Fruit fly (Drosophila melanogaster) whole organism, embryonic: ENCODE data around the gene rho-5.

Experiments
- Adf1 ChIP-seq: fragments of 200-800 bp; sonication (Bioruptor generic); IDR thresholded peaks from 2 replicates; pipeline ENCODE4 v1.3.6; 2022; ENCODE audit warnings: missing biosample characterization, missing genetic modification characterization
- Atf-2 ChIP-seq: fragments of 200-800 bp; sonication (Bioruptor generic); optimal IDR thresholded peaks from 2 replicates; lab custom pipeline; 2016; ENCODE audit warnings: missing biosample characterization, missing genetic modification characterization
- Atf3 ChIP-seq: fragments of 200-800 bp; sonication (Bioruptor generic); optimal IDR thresholded peaks from 3 replicates; lab custom pipeline; 2016; ENCODE audit warnings: missing biosample characterization, missing genetic modification characterization
- Bdp1 ChIP-seq: fragments of 200-800 bp; sonication (Bioruptor generic); optimal IDR thresholded peaks from 3 replicates; lab custom pipeline; 2016; ENCODE audit warnings: missing biosample characterization, missing genetic modification characterization
- CG12236 ChIP-seq: fragments of 200-800 bp; sonication (Bioruptor generic); optimal IDR thresholded peaks from 2 replicates; lab custom pipeline; 2016; ENCODE audit warnings: missing biosample characterization, missing genetic modification characterization
- CG1233 ChIP-seq: fragments of 200-800 bp; sonication (Bioruptor generic); optimal IDR thresholded peaks from 4 replicates; lab custom pipeline; 2018; ENCODE audit warnings: missing biosample characterization, mild to moderate bottlenecking, missing genetic modification characterization
- CG14014 ChIP-seq: fragments of 200-800 bp; sonication (Bioruptor generic); IDR thresholded peaks from 2 replicates; pipeline ENCODE4 v1.3.6; 2022; ENCODE audit warnings: missing biosample characterization, missing genetic modification characterization
- CG14441 ChIP-seq: fragments of 200-800 bp; sonication (Bioruptor generic); IDR thresholded peaks from 2 replicates; pipeline ENCODE4 v1.3.6; 2022; ENCODE audit warnings: missing biosample characterization, missing genetic modification characterization
- CG1602 ChIP-seq: fragments of 200-800 bp; sonication (Bioruptor generic); optimal IDR thresholded peaks from 3 replicates; lab custom pipeline; 2016; ENCODE audit warnings: missing biosample characterization, missing genetic modification characterization
- CG16779 ChIP-seq: fragments of 200-800 bp; sonication (Bioruptor generic); IDR thresholded peaks from 2 replicates; pipeline ENCODE4 v1.3.6; 2022; ENCODE audit warnings: missing biosample characterization, missing genetic modification characterization
- CG17359 ChIP-seq: fragments of 200-800 bp; sonication (Bioruptor generic); optimal IDR thresholded peaks from 3 replicates; lab custom pipeline; 2018; ENCODE audit warnings: missing biosample characterization, mild to moderate bottlenecking, missing genetic modification characterization, moderate library complexity
- CG17912 ChIP-seq: fragments of 200-800 bp; sonication (Bioruptor generic); optimal IDR thresholded peaks from 2 replicates; lab custom pipeline; 2018; ENCODE audit warnings: missing biosample characterization, mild to moderate bottlenecking, missing genetic modification characterization
- CG18476 ChIP-seq: fragments of 200-800 bp; sonication (Bioruptor generic); optimal IDR thresholded peaks from 2 replicates; lab custom pipeline; 2016; ENCODE audit warnings: missing biosample characterization, mild to moderate bottlenecking, missing genetic modification characterization
- CG2202 ChIP-seq: fragments of 200-800 bp; sonication (Bioruptor generic); optimal IDR thresholded peaks from 2 replicates; lab custom pipeline; 2018; ENCODE audit warnings: missing biosample characterization, mild to moderate bottlenecking, missing genetic modification characterization
- CG31224 ChIP-seq: fragments of 200-800 bp; sonication (Bioruptor generic); IDR thresholded peaks from 2 replicates; pipeline ENCODE4 v1.3.6; 2022; ENCODE audit warnings: missing biosample characterization, missing genetic modification characterization
- CG3163 ChIP-seq: fragments of 200-800 bp; sonication (Bioruptor generic); optimal IDR thresholded peaks from 3 replicates; lab custom pipeline; 2016; ENCODE audit warnings: missing biosample characterization, missing genetic modification characterization
- CG32532 ChIP-seq: fragments of 200-800 bp; sonication (Bioruptor generic); IDR thresholded peaks from 2 replicates; pipeline ENCODE4 v1.3.6; 2022; ENCODE audit warnings: missing biosample characterization, missing genetic modification characterization
- CG4854 ChIP-seq: fragments of 200-800 bp; sonication (Bioruptor generic); optimal IDR thresholded peaks from 2 replicates; lab custom pipeline; 2016; ENCODE audit warnings: missing biosample characterization, missing genetic modification characterization, inconsistent platforms
- CG7987 ChIP-seq: fragments of 200-800 bp; sonication (Bioruptor generic); optimal IDR thresholded peaks from 2 replicates; lab custom pipeline; 2018; ENCODE audit warnings: missing biosample characterization, mild to moderate bottlenecking, missing genetic modification characterization, moderate library complexity
- CrebB ChIP-seq: fragments of 200-800 bp; sonication (Bioruptor generic); optimal IDR thresholded peaks from 3 replicates; lab custom pipeline; 2018; ENCODE audit warnings: missing biosample characterization, mild to moderate bottlenecking, missing genetic modification characterization
- D19B ChIP-seq: fragments of 200-800 bp; sonication (Bioruptor generic); optimal IDR thresholded peaks from 2 replicates; lab custom pipeline; 2017; ENCODE audit warnings: missing biosample characterization, mild to moderate bottlenecking, missing genetic modification characterization
- Elba2 ChIP-seq: fragments of 200-800 bp; sonication (Bioruptor generic); optimal IDR thresholded peaks from 3 replicates; lab custom pipeline; 2016; ENCODE audit warnings: missing biosample characterization, missing genetic modification characterization
- HLH3B ChIP-seq: fragments of 200-800 bp; sonication (Bioruptor generic); IDR thresholded peaks from 2 replicates; pipeline ENCODE4 v1.3.6; 2022; ENCODE audit warnings: missing biosample characterization, missing genetic modification characterization
- HLHmδ ChIP-seq: fragments of 200-800 bp; sonication (Bioruptor generic); optimal IDR thresholded peaks from 2 replicates; lab custom pipeline; 2018; ENCODE audit warnings: missing biosample characterization, mild to moderate bottlenecking, missing genetic modification characterization, moderate library complexity
- Hand ChIP-seq: fragments of 200-800 bp; sonication (Bioruptor generic); optimal IDR thresholded peaks from 2 replicates; lab custom pipeline; 2017; ENCODE audit warnings: mild to moderate bottlenecking, missing biosample characterization, missing genetic modification reagents, missing genetic modification characterization
- Hr51 ChIP-seq, 2 experiments: fragments of 200-800 bp; sonication (Bioruptor generic); optimal IDR thresholded peaks; 2 replicates in 1 of 2; 3 replicates in 1 of 2; lab custom pipeline; 2016 to 2018; ENCODE audit warnings: missing biosample characterization in 2 of 2, missing genetic modification characterization in 2 of 2, mild to moderate bottlenecking in 1 of 2, moderate library complexity in 1 of 2
- Lpt ChIP-seq: fragments of >200 bp; optimal IDR thresholded peaks from 2 replicates; lab custom pipeline; 2018; ENCODE audit warnings: missing biosample characterization, missing genetic modification characterization
- MESR4 ChIP-seq: fragments of 200-800 bp; sonication (Bioruptor generic); optimal IDR thresholded peaks from 2 replicates; lab custom pipeline; 2018; ENCODE audit warnings: missing biosample characterization, mild to moderate bottlenecking, missing genetic modification characterization, moderate library complexity
- Mes4 ChIP-seq: fragments of 200-800 bp; sonication (Bioruptor generic); optimal IDR thresholded peaks from 2 replicates; lab custom pipeline; 2016; ENCODE audit warnings: missing biosample characterization, missing genetic modification characterization
- Oli ChIP-seq: fragments of 200-800 bp; sonication (Bioruptor generic); optimal IDR thresholded peaks from 2 replicates; lab custom pipeline; 2018; ENCODE audit warnings: missing biosample characterization, mild to moderate bottlenecking, missing genetic modification characterization, moderate library complexity
- Poxn ChIP-seq: fragments of 200-800 bp; sonication (Bioruptor generic); IDR thresholded peaks from 2 replicates; pipeline ENCODE4 v1.3.6; 2022; ENCODE audit warnings: missing biosample characterization, missing genetic modification characterization
- Stat92E ChIP-seq, 3 experiments: fragments of >200 bp in 2 of 3; fragments of 200-800 bp in 1 of 3; sonication (Bioruptor generic) in 1 of 3; optimal IDR thresholded peaks; 2 replicates each; lab custom pipeline; 2017 to 2019; ENCODE audit warnings: missing biosample characterization in 3 of 3, missing genetic modification characterization in 3 of 3, mild to moderate bottlenecking in 1 of 3, moderate library complexity in 1 of 3
- Vsx1 ChIP-seq: fragments of 200-800 bp; sonication (Bioruptor generic); optimal IDR thresholded peaks from 2 replicates; lab custom pipeline; 2017; ENCODE audit warnings: missing biosample characterization, mild to moderate bottlenecking, missing genetic modification characterization, missing genetic modification reagents
- ap ChIP-seq: fragments of 200-800 bp; sonication (Bioruptor generic); IDR thresholded peaks from 2 replicates; pipeline ENCODE4 v1.3.6; 2022; ENCODE audit warnings: missing biosample characterization, missing genetic modification characterization
- bcd ChIP-seq: fragments of 200-800 bp; sonication (Bioruptor generic); optimal IDR thresholded peaks from 2 replicates; lab custom pipeline; 2017; ENCODE audit warnings: missing biosample characterization, mild to moderate bottlenecking, missing genetic modification characterization
- btn ChIP-seq: fragments of 200-800 bp; sonication (Bioruptor generic); optimal IDR thresholded peaks from 2 replicates; lab custom pipeline; 2016; ENCODE audit warnings: missing biosample characterization, missing genetic modification characterization
- cg ChIP-seq: fragments of 200-800 bp; sonication (Bioruptor generic); optimal IDR thresholded peaks from 3 replicates; lab custom pipeline; 2019; ENCODE audit warnings: missing biosample characterization, mild to moderate bottlenecking, missing genetic modification characterization, moderate library complexity
- chinmo ChIP-seq: fragments of 200-800 bp; sonication (Bioruptor generic); IDR thresholded peaks from 4 replicates; pipeline ENCODE4 v1.3.6; 2022; ENCODE audit warnings: missing biosample characterization, missing genetic modification characterization; ENCODE audit not compliant: partially characterized antibody
- ci ChIP-seq: fragments of 200-800 bp; sonication (Bioruptor generic); IDR thresholded peaks from 3 replicates; pipeline ENCODE4 v1.3.6; 2022; ENCODE audit warnings: missing biosample characterization, missing genetic modification characterization
- emc ChIP-seq: fragments of 200-800 bp; sonication (Bioruptor generic); optimal IDR thresholded peaks from 2 replicates; lab custom pipeline; 2016; ENCODE audit warnings: missing biosample characterization, missing genetic modification characterization
- fu2 ChIP-seq: fragments of 200-800 bp; sonication (Bioruptor generic); optimal IDR thresholded peaks from 2 replicates; lab custom pipeline; 2016; ENCODE audit warnings: missing biosample characterization, missing genetic modification characterization
- gt ChIP-seq: fragments of 200-800 bp; sonication (Bioruptor generic); IDR thresholded peaks from 2 replicates; pipeline ENCODE4 v1.3.6; 2022; ENCODE audit warnings: missing biosample characterization, missing genetic modification characterization
- kay ChIP-seq: fragments of 200-800 bp; sonication (Bioruptor generic); optimal IDR thresholded peaks from 2 replicates; lab custom pipeline; 2016; ENCODE audit warnings: missing biosample characterization, missing genetic modification characterization
- lilli ChIP-seq: fragments of 200-800 bp; sonication (Bioruptor generic); optimal IDR thresholded peaks from 3 replicates; lab custom pipeline; 2016; ENCODE audit warnings: missing biosample characterization, missing genetic modification characterization
- mld ChIP-seq: fragments of 200-800 bp; sonication (Bioruptor generic); IDR thresholded peaks from 3 replicates; pipeline ENCODE4 v1.3.6; 2022; ENCODE audit warnings: missing biosample characterization, missing genetic modification characterization; ENCODE audit not compliant: partially characterized antibody
- nerfin-1 ChIP-seq: fragments of 200-800 bp; sonication (Bioruptor generic); optimal IDR thresholded peaks from 3 replicates; lab custom pipeline; 2019; ENCODE audit warnings: missing biosample characterization, mild to moderate bottlenecking, missing genetic modification characterization, moderate library complexity
- pnt ChIP-seq: fragments of 200-800 bp; sonication (Bioruptor generic); optimal IDR thresholded peaks from 3 replicates; lab custom pipeline; 2016; ENCODE audit warnings: missing biosample characterization, missing genetic modification characterization
- row ChIP-seq: fragments of 200-800 bp; sonication (Bioruptor generic); IDR thresholded peaks from 3 replicates; pipeline ENCODE4 v1.3.6; 2022; ENCODE audit warnings: missing biosample characterization, missing genetic modification characterization
- trh ChIP-seq: fragments of 200-800 bp; sonication (Bioruptor generic); optimal IDR thresholded peaks from 2 replicates; lab custom pipeline; 2016; ENCODE audit warnings: missing biosample characterization, missing genetic modification characterization
- vfl ChIP-seq: fragments of 200-800 bp; sonication (Bioruptor generic); optimal IDR thresholded peaks from 2 replicates; lab custom pipeline; 2016; ENCODE audit warnings: missing biosample characterization, missing genetic modification characterization
- zfh2 ChIP-seq: fragments of 200-800 bp; sonication (Bioruptor generic); optimal IDR thresholded peaks from 2 replicates; lab custom pipeline; 2016; ENCODE audit warnings: missing biosample characterization, missing genetic modification characterization

Gene rho-5

DNA sequence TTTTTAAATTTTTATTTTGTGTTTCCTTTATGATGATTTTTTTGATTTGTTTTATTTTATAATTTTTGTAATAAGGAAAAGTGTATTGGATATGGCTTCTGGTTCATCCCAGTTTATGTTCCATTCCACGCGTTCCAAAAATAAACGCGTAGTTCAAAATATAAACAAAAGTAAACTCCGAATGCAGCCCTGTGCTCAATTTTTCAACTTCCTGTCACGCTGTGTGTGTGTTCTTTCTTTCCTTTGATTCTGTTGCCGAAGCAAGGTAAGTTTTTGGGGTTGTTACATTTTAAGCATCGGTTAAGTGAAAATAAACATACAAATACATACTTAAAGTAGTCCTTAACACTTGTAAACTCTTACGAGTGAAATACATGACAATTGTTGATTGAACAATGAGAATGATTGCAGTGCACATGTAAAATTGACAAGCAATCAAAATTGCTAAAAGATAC is 34.4 kb upstream of the rho-5 start, which contains the start of the genes Ip259 and RpS27A (continued):
- peak; percentile 34 for TF ChIP-seq vfl
- peak; percentile 61 for TF ChIP-seq Vsx1 (GFP tag; lab: Kevin White, UChicago)
- peak; percentile 74 for TF ChIP-seq emc (GFP tag; lab: Kevin White, UChicago)
- no peak for TF ChIP-seq Elba2 (GFP tag; lab: Kevin White, UChicago)
- TF ChIP-seq HLH3B: peak; percentile 73; the same call in 1 of the 2 replicates
- TF ChIP-seq CG14441 (GFP tag; lab: Robert Waterston, UW): peak; percentile 57; the same call in 1 of the 2 replicates
- TF ChIP-seq Lpt (GFP tag; lab: Kevin White, UChicago): no peak
- peak; percentile 24 for TF ChIP-seq CG1602 (GFP tag; lab: Kevin White, UChicago)
- no peak for TF ChIP-seq chinmo (GFP tag; lab: Robert Waterston, UW)
- peak in 1 of 2 experiments; percentile 38 for TF ChIP-seq Hr51 (GFP tag; optimal IDR thresholded peaks at IDR 0.05; lab: Kevin White, UChicago)
- TF ChIP-seq CG17359: peak; percentile 75
- TF ChIP-seq CG1233: peak; percentile 89
- peak; percentile 92 for TF ChIP-seq ci (GFP tag; lab: Robert Waterston, UW)
- TF ChIP-seq MESR4 (GFP tag; lab: Kevin White, UChicago): peak; percentile 100
- TF ChIP-seq Oli (tag; lab: Kevin White, UChicago): no peak
- TF ChIP-seq fu2 (GFP tag; lab: Kevin White, UChicago): peak; percentile 69
- TF ChIP-seq D19B: peak; percentile 56
- peak; percentile 37 for TF ChIP-seq Adf1
- TF ChIP-seq Mes4 (GFP tag; lab: Kevin White, UChicago): peak; percentile 87
- no peak for TF ChIP-seq kay
- peak; percentile 25 for TF ChIP-seq Hand (GFP tag; lab: Kevin White, UChicago)
- no peak for TF ChIP-seq cg (GFP tag; lab: Kevin White, UChicago)
- peak; percentile 80 for TF ChIP-seq CG16779 (GFP tag; lab: Robert Waterston, UW)
- peak; percentile 43 for TF ChIP-seq CG3163
- peak; percentile 62 for TF ChIP-seq CG31224 (GFP tag; lab: Robert Waterston, UW)
- TF ChIP-seq CG4854 (GFP tag; lab: Kevin White, UChicago): peak; percentile 57
- peak; percentile 65; the same call in 1 of the 2 replicates for TF ChIP-seq CG14014 (GFP tag; lab: Robert Waterston, UW)
- peak; percentile 81 for TF ChIP-seq row
- peak; percentile 48 for TF ChIP-seq lilli (GFP tag; lab: Kevin White, UChicago)
- peak; percentile 57 for TF ChIP-seq zfh2 (GFP tag; lab: Kevin White, UChicago)
- TF ChIP-seq btn (GFP tag; lab: Kevin White, UChicago): peak; percentile 32
- TF ChIP-seq CG18476 (GFP tag; lab: Kevin White, UChicago): peak; percentile 42
- peak; percentile 83 for TF ChIP-seq CG32532 (GFP tag; lab: Robert Waterston, UW)
- TF ChIP-seq Atf3 (GFP tag; lab: Kevin White, UChicago): peak; percentile 61
- peak; percentile 57 for TF ChIP-seq CG2202 (tag; lab: Kevin White, UChicago)
- no peak; the same call in 1 of the 2 replicates for TF ChIP-seq ap (GFP tag; lab: Robert Waterston, UW)
- TF ChIP-seq Atf-2 (GFP tag; lab: Kevin White, UChicago): peak; percentile 47
- TF ChIP-seq Bdp1: no peak
- peak; percentile 9 for TF ChIP-seq CG12236 (GFP tag; lab: Kevin White, UChicago)
- TF ChIP-seq bcd (GFP tag; lab: Kevin White, UChicago): peak; percentile 89
- TF ChIP-seq trh: peak; percentile 60
- peak; percentile 86 for TF ChIP-seq HLHmδ
- TF ChIP-seq mld: no peak
- TF ChIP-seq Stat92E (GFP tag; optimal IDR thresholded peaks at IDR 0.05; lab: Kevin White, UChicago): peak in 1 of 3 experiments; percentile 65
- peak; percentile 91 for TF ChIP-seq CG7987
- no peak for TF ChIP-seq pnt (GFP tag; lab: Kevin White, UChicago)
- peak; percentile 80 for TF ChIP-seq CG17912
- peak; percentile 59 for TF ChIP-seq nerfin-1 (tag; lab: Kevin White, UChicago)
- TF ChIP-seq Poxn: no peak
- TF ChIP-seq CrebB: peak; percentile 73
- TF ChIP-seq gt: no peak
